Worm (Caenorhabditis elegans) whole organism, young adult: Measurements from ENCODE around the gene W05B10.3.

Source experiments
- F23B12.7 ChIP-seq: sonication (generic microtip); optimal IDR thresholded peaks from 2 replicates; lab custom pipeline; 2017; ENCODE audit warnings: missing genetic modification characterization, mild to moderate bottlenecking, missing compliant biosample characterization, antibody characterized with exemption, moderate library complexity; ENCODE audit not compliant: insufficient read depth
- sdz-38 ChIP-seq: sonication (generic microtip); optimal IDR thresholded peaks from 2 replicates; lab custom pipeline; 2016; ENCODE audit warnings: missing genotype, missing genetic modification characterization, missing compliant biosample characterization

DNA sequence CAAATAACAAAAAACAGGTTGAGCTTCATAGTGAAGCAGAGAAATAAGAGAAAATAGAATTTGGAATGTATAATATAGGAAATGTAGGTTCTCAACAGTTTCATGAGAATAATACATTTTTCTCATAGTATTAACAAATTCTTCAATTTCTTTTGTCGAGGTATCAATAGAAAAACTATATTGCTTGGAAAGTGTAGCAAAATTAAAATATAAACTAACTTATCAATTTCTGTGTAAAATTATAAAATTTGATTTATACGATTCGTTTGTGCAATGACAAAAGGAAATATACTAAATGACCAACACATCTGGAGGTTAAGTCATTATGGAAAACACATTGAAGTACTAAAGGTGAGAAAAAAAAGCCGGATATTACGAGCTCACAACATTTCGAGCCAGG lies at the start of gene W05B10.3:
- TF ChIP-seq F23B12.7 (no peak), sdz-38 (tag; lab: Kevin White, UChicago) (no peak)
